Fruit fly (Drosophila melanogaster) whole organism, wandering third instar larva: ENCODE results near the gene CG42397.

ENCODE experiments used
- Abd-B ChIP-seq: fragments of >200 bp; optimal IDR thresholded peaks from 2 replicates; lab custom pipeline; 2017; ENCODE audit warnings: missing biosample characterization, missing genetic modification characterization
- Dfd ChIP-seq: fragments of >200 bp; optimal IDR thresholded peaks from 2 replicates; lab custom pipeline; 2017; ENCODE audit warnings: missing biosample characterization, missing genetic modification characterization
- OdsH ChIP-seq: fragments of 200-800 bp; sonication (Bioruptor generic); optimal IDR thresholded peaks from 2 replicates; lab custom pipeline; 2016; ENCODE audit warnings: missing biosample characterization, mild to moderate bottlenecking, missing genetic modification characterization
- Rel ChIP-seq, 2 experiments: fragments of 200-800 bp; sonication (Bioruptor generic) in 1 of 2; optimal IDR thresholded peaks; 2 replicates in 1 of 2; 3 replicates in 1 of 2; lab custom pipeline; 2016 to 2019; ENCODE audit warnings: mild to moderate bottlenecking in 2 of 2, missing biosample characterization in 2 of 2, missing genetic modification characterization in 2 of 2, moderate library complexity in 1 of 2
- usp ChIP-seq: fragments of >200 bp; optimal IDR thresholded peaks from 2 replicates; lab custom pipeline; 2017; ENCODE audit warnings: missing biosample characterization, missing genetic modification characterization

DNA sequence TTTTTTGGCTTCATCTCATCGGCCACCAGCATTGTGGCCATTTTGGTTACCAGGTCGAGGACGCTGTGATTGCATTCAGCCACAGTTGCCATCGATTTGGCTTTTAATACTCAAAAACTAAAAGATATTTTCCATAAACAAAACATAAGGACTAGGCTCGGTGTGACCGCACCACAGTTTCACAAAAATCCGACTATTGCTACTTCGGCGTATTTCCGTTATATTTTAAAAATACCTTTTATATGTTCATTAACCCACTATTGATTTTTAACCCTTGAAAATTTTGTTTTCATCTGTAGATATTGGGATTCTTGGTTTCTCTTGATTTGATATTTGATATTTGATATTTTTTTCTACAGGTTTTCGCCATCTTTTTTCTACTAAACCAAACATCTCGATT, 24.4 kb upstream of the CG42397 start, which contains the start of gene Grip163:
- TF ChIP-seq Rel (GFP tag; optimal IDR thresholded peaks at IDR 0.05; lab: Kevin White, UChicago) (no peak), Rel (tag; optimal IDR thresholded peaks at IDR 0.05; lab: Kevin White, UChicago) (no peak), Abd-B (GFP tag; lab: Kevin White, UChicago) (no peak), usp (GFP tag; lab: Kevin White, UChicago) (no peak), Dfd (GFP tag; lab: Kevin White, UChicago) (no peak), OdsH (no peak)
